Worm (Caenorhabditis elegans) whole organism, L4 larva: Measurements from ENCODE around the gene R09A8.5.

Source experiments
- arid-1 ChIP-seq: fragments of 200-800 bp; sonication (Bioruptor generic); conservative IDR thresholded peaks from 2 replicates; pipeline ENCODE4 v1.3.6; 2022; ENCODE audit warnings: missing genetic modification reagents, missing genetic modification characterization, missing compliant biosample characterization
- lin-13 ChIP-seq: fragments of 150-350 bp; optimal IDR thresholded peaks from 2 replicates; lab custom pipeline; 2014; ENCODE audit warnings: missing biosample characterization, missing genetic modification reagents, missing genetic modification characterization
- mdt-29 ChIP-seq: fragments of 200-800 bp; sonication (Bioruptor generic); IDR thresholded peaks from 2 replicates; pipeline ENCODE4 v1.3.6; 2022; ENCODE audit warnings: missing genetic modification reagents, missing genetic modification characterization, missing compliant biosample characterization
- nhr-237 ChIP-seq: sonication (generic microtip); optimal IDR thresholded peaks from 2 replicates; lab custom pipeline; 2017; ENCODE audit warnings: missing biosample characterization, missing genetic modification characterization
- nhr-76 ChIP-seq: fragments of 150-350 bp; optimal IDR thresholded peaks from 2 replicates; lab custom pipeline; 2014; ENCODE audit warnings: missing biosample characterization, missing genetic modification characterization
- nhr-77 ChIP-seq: fragments of 150-350 bp; optimal IDR thresholded peaks from 2 replicates; lab custom pipeline; 2014; ENCODE audit warnings: missing biosample characterization, missing genetic modification characterization
- ztf-7 ChIP-seq: fragments of 150-350 bp; optimal IDR thresholded peaks from 2 replicates; lab custom pipeline; 2014; ENCODE audit warnings: missing biosample characterization, missing genetic modification characterization

DNA sequence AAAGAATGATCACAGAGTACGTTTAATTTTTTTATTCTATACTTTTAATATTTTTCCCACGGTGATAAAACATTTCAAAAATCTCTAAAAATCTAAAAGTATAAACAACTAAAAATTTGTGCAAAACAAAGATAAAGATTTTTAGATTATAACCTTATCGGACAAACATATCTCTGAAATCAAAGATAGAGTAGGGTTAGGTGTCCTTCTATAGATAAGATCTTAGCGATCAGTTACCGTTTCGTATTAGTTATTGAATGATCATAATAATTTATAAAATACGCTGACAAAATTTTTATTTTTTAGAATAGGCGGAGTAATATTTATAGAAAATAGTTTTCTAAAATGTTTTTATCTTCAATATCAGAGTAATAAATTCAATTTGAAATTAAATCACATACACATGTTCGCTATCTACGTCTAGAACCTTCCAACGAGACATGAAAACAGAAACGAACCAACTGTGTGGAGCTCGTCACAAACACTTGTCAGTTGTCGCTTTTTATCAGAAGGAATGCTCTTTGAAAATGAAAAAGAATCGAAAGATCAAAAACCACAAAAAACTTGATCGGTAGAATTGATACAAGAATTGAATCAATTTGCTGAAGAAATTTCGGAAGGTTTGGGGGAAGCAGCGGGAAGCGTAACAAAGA lies 31.4 kb upstream of the R09A8.5 start:
- TF ChIP-seq nhr-76 (tag; lab: Kevin White, UChicago) = no peak
- TF ChIP-seq arid-1 (GFP tag; lab: Robert Waterston, UW) = no peak
- TF ChIP-seq ztf-7 (tag; lab: Kevin White, UChicago) = no peak
- TF ChIP-seq nhr-237 (tag; lab: Kevin White, UChicago) = no peak
- TF ChIP-seq nhr-77 (tag; lab: Kevin White, UChicago) = no peak
- no peak for TF ChIP-seq lin-13
- 0 out of 2 replicates have a peak, but pooled peaks have one; percentile 38 for TF ChIP-seq mdt-29
